Fruit fly (Drosophila melanogaster): ENCODE data around the gene Cpr12A.

DNA sequence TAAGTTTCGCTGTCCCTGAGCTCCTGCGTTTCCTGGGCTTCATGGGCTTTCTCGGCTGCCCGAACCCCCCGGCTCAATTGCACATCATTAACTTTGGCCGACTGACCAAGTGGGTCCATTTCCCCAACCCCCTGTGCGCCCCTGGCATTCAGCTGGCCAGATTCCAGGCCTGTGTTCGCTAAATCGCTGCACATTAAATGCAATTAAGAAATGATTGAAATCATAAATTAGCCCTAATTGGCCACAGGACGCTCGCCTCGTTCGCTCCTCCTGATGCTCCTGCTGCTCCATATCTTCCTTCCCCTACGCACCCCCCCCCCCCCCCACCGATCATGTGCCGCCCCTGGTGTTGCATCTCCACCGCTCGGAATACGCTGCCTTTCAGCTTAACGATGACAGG lies 1.4 kb upstream of the Cpr12A start:
- TF ChIP-seq pan (optimal IDR thresholded peaks at IDR 0.05), result no peak
- TF ChIP-seq Hr83 (GFP tag; optimal IDR thresholded peaks at IDR 0.05; ENCODE audit: poor library complexity, severe bottlenecking), result no peak

Data from whole organism, wandering third instar larva.